Fruit fly (Drosophila melanogaster) whole organism, prepupa: Measurements from ENCODE around the gene Clk.

ENCODE experiments used
- CG10669 ChIP-seq: fragments of 200-800 bp; sonication (Bioruptor generic); optimal IDR thresholded peaks from 3 replicates; lab custom pipeline; 2018; ENCODE audit warnings: missing biosample characterization, mild to moderate bottlenecking, missing genetic modification characterization, moderate library complexity
- CG11762 ChIP-seq: fragments of 200-800 bp; sonication (Bioruptor generic); optimal IDR thresholded peaks from 3 replicates; lab custom pipeline; 2016; ENCODE audit warnings: missing biosample characterization, missing genetic modification characterization; ENCODE audit not compliant: insufficient read depth
- CG11902 ChIP-seq: fragments of 200-800 bp; sonication (Bioruptor generic); optimal IDR thresholded peaks from 3 replicates; lab custom pipeline; 2016; ENCODE audit warnings: missing biosample characterization, missing genetic modification characterization
- CG15336 ChIP-seq: fragments of 200-800 bp; sonication (Bioruptor generic); IDR thresholded peaks from 2 replicates; pipeline ENCODE4 v1.3.6; 2022; ENCODE audit warnings: missing biosample characterization, missing genetic modification characterization
- CG1621 ChIP-seq: fragments of 200-800 bp; sonication (Bioruptor generic); optimal IDR thresholded peaks from 3 replicates; lab custom pipeline; 2018; ENCODE audit warnings: missing biosample characterization, mild to moderate bottlenecking, missing genetic modification characterization
- CG16779 ChIP-seq: fragments of 200-800 bp; sonication (Bioruptor generic); optimal IDR thresholded peaks from 3 replicates; lab custom pipeline; 2017; ENCODE audit warnings: missing biosample characterization, mild to moderate bottlenecking, missing genetic modification characterization
- CG31627 ChIP-seq: fragments of 200-800 bp; sonication (Bioruptor generic); optimal IDR thresholded peaks from 3 replicates; lab custom pipeline; 2016; ENCODE audit warnings: missing biosample characterization, missing genetic modification characterization
- CG3919 ChIP-seq: fragments of 200-800 bp; sonication (Bioruptor generic); optimal IDR thresholded peaks from 3 replicates; lab custom pipeline; 2016; ENCODE audit warnings: missing biosample characterization, missing genetic modification characterization
- CG4318 ChIP-seq: fragments of 200-800 bp; sonication (Bioruptor generic); optimal IDR thresholded peaks from 3 replicates; lab custom pipeline; 2017; ENCODE audit warnings: missing biosample characterization, mild to moderate bottlenecking, missing genetic modification characterization
- CG6163 ChIP-seq: fragments of 200-800 bp; sonication (Bioruptor generic); IDR thresholded peaks from 3 replicates; pipeline ENCODE4 v1.3.6; 2022; ENCODE audit warnings: missing biosample characterization, missing genetic modification characterization
- CG6276 ChIP-seq: fragments of 200-800 bp; sonication (Bioruptor generic); optimal IDR thresholded peaks from 2 replicates; lab custom pipeline; 2017; ENCODE audit warnings: missing biosample characterization, mild to moderate bottlenecking, missing genetic modification characterization
- CG6792 ChIP-seq: fragments of 200-800 bp; sonication (Bioruptor generic); optimal IDR thresholded peaks from 3 replicates; lab custom pipeline; 2016; ENCODE audit warnings: missing biosample characterization, missing genetic modification characterization
- CG6808 ChIP-seq: fragments of 200-800 bp; sonication (Bioruptor generic); optimal IDR thresholded peaks from 3 replicates; lab custom pipeline; 2017; ENCODE audit warnings: missing biosample characterization, missing genetic modification characterization, mild to moderate bottlenecking, moderate library complexity, missing genetic modification reagents
- CG7368 ChIP-seq: fragments of 200-800 bp; sonication (Bioruptor generic); optimal IDR thresholded peaks from 3 replicates; lab custom pipeline; 2016; ENCODE audit warnings: missing biosample characterization, missing genetic modification characterization
- CG8119 ChIP-seq: fragments of 200-800 bp; sonication (Bioruptor generic); IDR thresholded peaks from 3 replicates; pipeline ENCODE4 v1.3.6; 2022; ENCODE audit warnings: missing biosample characterization, missing genetic modification characterization
- CG8632 ChIP-seq: fragments of 200-800 bp; sonication (Bioruptor generic); optimal IDR thresholded peaks from 3 replicates; lab custom pipeline; 2016; ENCODE audit warnings: missing biosample characterization, missing genetic modification characterization
- CG9139 ChIP-seq: fragments of 200-800 bp; sonication (Bioruptor generic); optimal IDR thresholded peaks from 3 replicates; lab custom pipeline; 2017; ENCODE audit warnings: missing biosample characterization, mild to moderate bottlenecking, missing genetic modification characterization
- Eip75B ChIP-seq: fragments of 200-800 bp; sonication (Bioruptor generic); optimal IDR thresholded peaks from 3 replicates; lab custom pipeline; 2016; ENCODE audit warnings: missing biosample characterization, missing genetic modification characterization
- Eip93F ChIP-seq: fragments of 200-800 bp; sonication (Bioruptor generic); optimal IDR thresholded peaks from 2 replicates; lab custom pipeline; 2016; ENCODE audit warnings: missing biosample characterization, mild to moderate bottlenecking, missing genetic modification characterization
- Ets21C ChIP-seq: fragments of 200-800 bp; sonication (Bioruptor generic); optimal IDR thresholded peaks from 3 replicates; lab custom pipeline; 2016; ENCODE audit warnings: missing biosample characterization, missing genetic modification characterization
- Ets96B ChIP-seq: fragments of 200-800 bp; optimal IDR thresholded peaks from 2 replicates; lab custom pipeline; 2019; ENCODE audit warnings: missing biosample characterization, mild to moderate bottlenecking, missing genetic modification characterization, moderate library complexity
- Hr38 ChIP-seq: sonication (Bioruptor generic); optimal IDR thresholded peaks from 2 replicates; lab custom pipeline; 2016; ENCODE audit warnings: missing biosample characterization, missing genetic modification characterization
- Hr39 ChIP-seq: fragments of 200-800 bp; sonication (Bioruptor generic); optimal IDR thresholded peaks from 2 replicates; lab custom pipeline; 2016; ENCODE audit warnings: missing biosample characterization, missing genetic modification characterization
- Lpt ChIP-seq: fragments of 200-800 bp; sonication (Bioruptor generic); optimal IDR thresholded peaks from 3 replicates; lab custom pipeline; 2016; ENCODE audit warnings: missing biosample characterization, missing genetic modification characterization
- Met ChIP-seq: fragments of 200-800 bp; sonication (Bioruptor generic); optimal IDR thresholded peaks from 3 replicates; lab custom pipeline; 2016; ENCODE audit warnings: missing biosample characterization, missing genetic modification characterization
- Sox15 ChIP-seq: fragments of 200-800 bp; sonication (Bioruptor generic); optimal IDR thresholded peaks from 3 replicates; lab custom pipeline; 2016; ENCODE audit warnings: missing biosample characterization, missing genetic modification characterization
- acj6 ChIP-seq: fragments of 200-800 bp; sonication (Bioruptor generic); optimal IDR thresholded peaks from 3 replicates; lab custom pipeline; 2016; ENCODE audit warnings: missing biosample characterization, missing genetic modification characterization
- cyc ChIP-seq: fragments of 200-800 bp; sonication (Bioruptor generic); optimal IDR thresholded peaks from 3 replicates; lab custom pipeline; 2016; ENCODE audit warnings: missing biosample characterization, missing genetic modification characterization
- dac ChIP-seq: fragments of 200-800 bp; sonication (Bioruptor generic); optimal IDR thresholded peaks from 2 replicates; lab custom pipeline; 2017; ENCODE audit warnings: missing biosample characterization, mild to moderate bottlenecking, missing genetic modification characterization
- dsx ChIP-seq: fragments of 200-800 bp; optimal IDR thresholded peaks from 3 replicates; lab custom pipeline; 2019; ENCODE audit warnings: missing biosample characterization, mild to moderate bottlenecking, missing genetic modification characterization, moderate library complexity; ENCODE audit not compliant: poor library complexity, severe bottlenecking
- eg ChIP-seq: fragments of 200-800 bp; sonication (Bioruptor generic); IDR thresholded peaks from 3 replicates; pipeline ENCODE4 v1.3.6; 2022; ENCODE audit warnings: missing biosample characterization, missing genetic modification characterization
- esn ChIP-seq: fragments of 200-800 bp; sonication (Bioruptor generic); optimal IDR thresholded peaks from 2 replicates; lab custom pipeline; 2016; ENCODE audit warnings: missing biosample characterization, mild to moderate bottlenecking, missing genetic modification characterization, moderate library complexity
- fd85E ChIP-seq: fragments of 200-800 bp; sonication (Bioruptor generic); optimal IDR thresholded peaks from 3 replicates; lab custom pipeline; 2016; ENCODE audit warnings: missing biosample characterization, missing genetic modification characterization
- fkh ChIP-seq: fragments of 200-800 bp; sonication (Bioruptor generic); optimal IDR thresholded peaks from 3 replicates; lab custom pipeline; 2017; ENCODE audit warnings: missing biosample characterization, mild to moderate bottlenecking, missing genetic modification characterization, moderate library complexity
- lz ChIP-seq: fragments of 200-800 bp; sonication (Bioruptor generic); optimal IDR thresholded peaks from 3 replicates; lab custom pipeline; 2016; ENCODE audit warnings: missing biosample characterization, missing genetic modification characterization
- ss ChIP-seq, 2 experiments: fragments of 200-800 bp; sonication (Bioruptor generic); optimal IDR thresholded peaks; 2 replicates in 1 of 2; 3 replicates in 1 of 2; lab custom pipeline; 2017 to 2018; ENCODE audit warnings: mild to moderate bottlenecking in 2 of 2, missing biosample characterization in 2 of 2, missing genetic modification characterization in 2 of 2, moderate library complexity in 1 of 2
- topi ChIP-seq: fragments of 200-800 bp; sonication (Bioruptor generic); optimal IDR thresholded peaks from 3 replicates; lab custom pipeline; 2016; ENCODE audit warnings: missing biosample characterization, missing genetic modification characterization

Clk gene

DNA sequence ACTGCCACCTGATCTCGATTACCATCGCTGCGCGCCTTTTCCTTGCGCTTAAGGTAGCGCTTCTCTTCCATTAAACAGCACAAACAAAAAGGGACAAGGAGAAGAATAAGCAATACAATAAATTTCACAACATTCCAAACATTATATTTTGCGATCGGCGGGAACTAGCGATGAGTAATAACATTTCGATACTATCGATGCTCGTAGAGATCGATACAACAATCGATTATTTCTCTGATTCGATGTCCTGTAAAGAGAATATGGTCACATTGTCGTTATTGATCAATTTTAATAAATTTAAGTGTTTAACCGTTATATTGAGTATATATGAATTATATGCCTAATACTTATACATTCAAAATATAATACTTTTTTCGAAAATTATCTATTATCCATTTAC, 49.1 kb downstream of the Clk start, which contains the start of gene CG7457:
Gene CG7457, minus strand, starts transcription at position 189 of the 400 bp plus-strand sequence.
- no peak for TF ChIP-seq Sox15 (GFP tag; lab: Kevin White, UChicago)
- no peak for TF ChIP-seq Ets96B (tag; lab: Kevin White, UChicago)
- no peak for TF ChIP-seq acj6 (GFP tag; lab: Kevin White, UChicago)
- TF ChIP-seq ss (GFP tag; optimal IDR thresholded peaks at IDR 0.05; lab: Kevin White, UChicago) = no peak
- TF ChIP-seq cyc (GFP tag; lab: Kevin White, UChicago) = no peak
- TF ChIP-seq CG7368 (GFP tag; lab: Kevin White, UChicago) = no peak
- no peak for TF ChIP-seq dac (GFP tag; lab: Kevin White, UChicago)
- TF ChIP-seq fd85E (GFP tag; lab: Kevin White, UChicago) = no peak
- TF ChIP-seq Lpt (GFP tag; lab: Kevin White, UChicago) = no peak
- peak; percentile 4 for TF ChIP-seq CG1621 (tag; lab: Kevin White, UChicago)
- TF ChIP-seq CG10669 = no peak
- TF ChIP-seq esn (GFP tag; lab: Kevin White, UChicago) = peak; percentile 13
- TF ChIP-seq CG11902 = no peak
- no peak for TF ChIP-seq Hr39 (GFP tag; lab: Kevin White, UChicago)

DNA sequence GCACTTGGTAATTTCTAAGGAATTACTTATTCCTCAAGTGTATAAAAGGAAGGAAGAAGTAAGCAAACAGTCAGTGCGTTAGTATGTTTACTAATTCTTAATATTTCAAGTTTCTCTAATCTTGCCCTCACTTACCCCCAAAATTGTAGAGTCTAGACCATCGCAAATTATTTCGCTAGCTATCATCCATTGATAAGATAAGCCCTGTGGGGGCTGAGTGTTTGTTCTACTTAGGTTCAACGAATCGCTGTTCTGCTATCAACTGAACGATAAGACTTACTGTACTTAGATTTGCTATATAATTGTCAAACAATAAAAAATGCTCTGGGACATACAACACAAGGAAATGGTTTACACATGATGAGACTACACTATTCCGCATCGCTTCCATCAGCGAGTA, 53.9 kb downstream of the Clk start:
- TF ChIP-seq Eip93F (GFP tag; lab: Kevin White, UChicago) (peak; percentile 72), lz (GFP tag; lab: Kevin White, UChicago) (no peak)

DNA sequence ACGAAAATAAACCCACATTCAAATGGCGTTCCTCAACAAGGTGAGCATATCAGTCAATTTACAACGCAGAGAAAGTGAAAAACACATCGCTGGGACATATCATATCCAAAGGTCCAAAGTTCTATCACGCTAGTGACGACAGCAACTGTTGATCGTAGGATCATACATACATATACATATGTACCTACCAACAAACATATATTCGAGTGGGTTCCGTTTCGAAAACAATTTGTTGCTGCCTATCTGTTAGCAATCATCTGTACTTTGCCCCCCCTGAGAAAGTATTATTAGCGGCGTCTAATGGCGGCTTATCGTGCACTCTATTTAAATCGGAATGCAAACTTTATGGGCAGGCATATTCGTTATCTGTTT, 56.0 kb downstream of the Clk start:
- TF ChIP-seq CG1621 (tag; lab: Kevin White, UChicago) = no peak
- peak; percentile 10 for TF ChIP-seq CG6276
- no peak for TF ChIP-seq CG7368 (GFP tag; lab: Kevin White, UChicago)
- TF ChIP-seq CG11902 = no peak
- TF ChIP-seq CG6163 = no peak
- no peak for TF ChIP-seq Met (GFP tag; lab: Kevin White, UChicago)
- no peak for TF ChIP-seq CG6792
- peak; percentile 38 for TF ChIP-seq CG9139 (GFP tag; lab: Kevin White, UChicago)
- TF ChIP-seq CG15336 (GFP tag; lab: Robert Waterston, UW) = 0 out of 2 replicates have a peak, but pooled peaks have one; percentile 5
- TF ChIP-seq acj6 (GFP tag; lab: Kevin White, UChicago) = no peak
- no peak for TF ChIP-seq Sox15 (GFP tag; lab: Kevin White, UChicago)
- peak; percentile 3 to 60 for TF ChIP-seq ss (GFP tag; optimal IDR thresholded peaks at IDR 0.05; lab: Kevin White, UChicago)
- TF ChIP-seq cyc (GFP tag; lab: Kevin White, UChicago) = no peak
- TF ChIP-seq CG4318 = no peak
- no peak for TF ChIP-seq CG6808 (GFP tag; lab: Kevin White, UChicago)
- TF ChIP-seq CG8119 (GFP tag; lab: Robert Waterston, UW) = no peak
- TF ChIP-seq CG3919 (GFP tag; lab: Kevin White, UChicago) = no peak
- no peak for TF ChIP-seq topi (GFP tag; lab: Kevin White, UChicago)
- TF ChIP-seq CG31627 (GFP tag; lab: Kevin White, UChicago) = no peak
- no peak for TF ChIP-seq CG8632 (GFP tag; lab: Kevin White, UChicago)
- TF ChIP-seq fd85E (GFP tag; lab: Kevin White, UChicago) = no peak
- TF ChIP-seq Hr38 (GFP tag; lab: Kevin White, UChicago) = no peak
- TF ChIP-seq eg = no peak; the same call in 2 of the 3 replicates
- no peak for TF ChIP-seq CG16779 (tag; lab: Kevin White, UChicago)
- TF ChIP-seq Ets21C (GFP tag; lab: Kevin White, UChicago) = no peak
- no peak for TF ChIP-seq fkh
- TF ChIP-seq dsx (GFP tag; lab: Kevin White, UChicago) = no peak
- no peak for TF ChIP-seq Eip75B
- TF ChIP-seq CG11762 (GFP tag; lab: Kevin White, UChicago) = no peak
- no peak for TF ChIP-seq Lpt (GFP tag; lab: Kevin White, UChicago)
- TF ChIP-seq, all 60 proteins: peak for 4
